Worm (Caenorhabditis elegans): ENCODE data around the gene str-38.

DNA sequence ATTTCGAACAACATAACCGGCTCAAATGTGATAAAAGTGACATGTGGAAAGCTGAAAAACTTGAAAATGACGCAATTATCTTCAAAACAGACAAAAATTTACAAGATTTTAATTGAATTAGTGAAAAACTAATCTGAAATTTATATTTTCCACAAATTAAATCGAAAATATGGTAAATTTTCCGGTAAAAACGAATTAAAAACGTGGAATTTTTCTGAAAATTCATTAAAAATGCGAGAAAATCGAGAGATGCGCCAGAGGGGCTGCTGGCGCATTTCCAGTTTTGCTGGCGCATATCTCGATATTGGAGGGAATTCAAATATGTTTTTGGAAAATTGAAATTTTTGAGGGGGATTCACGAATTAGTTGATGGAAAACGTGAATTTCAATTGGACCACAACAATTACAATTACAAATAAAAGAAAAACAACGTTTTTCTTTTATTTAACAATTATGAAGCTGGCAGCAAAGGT is 34.0 kb upstream of the str-38 start, which contains the start of the genes haf-3 and F57A10.2:
- TF ChIP-seq W03F9.2 (tag; optimal IDR thresholded peaks at IDR 0.05) (peak; percentile 95), him-1 (tag; optimal IDR thresholded peaks at IDR 0.05) (peak; percentile 47), dao-5 (tag; optimal IDR thresholded peaks at IDR 0.05) (no peak)
